Fruit fly (Drosophila melanogaster) whole organism, embryonic: ENCODE measurements around the gene PIG-Q.

Experiments
- CG11093 ChIP-seq: fragments of 200-800 bp; sonication (Bioruptor generic); IDR thresholded peaks from 3 replicates; pipeline ENCODE4 v1.3.6; 2022; ENCODE audit warnings: missing biosample characterization, missing genetic modification characterization
- CG11398 ChIP-seq: fragments of 200-800 bp; sonication (Bioruptor generic); optimal IDR thresholded peaks from 2 replicates; lab custom pipeline; 2016; ENCODE audit warnings: missing biosample characterization, missing genetic modification characterization
- CG11696 ChIP-seq: fragments of 200-800 bp; sonication (Bioruptor generic); IDR thresholded peaks from 2 replicates; pipeline ENCODE4 v1.3.6; 2022; ENCODE audit warnings: missing biosample characterization, missing genetic modification characterization
- CG12744 ChIP-seq: fragments of 200-800 bp; sonication (Bioruptor generic); optimal IDR thresholded peaks from 2 replicates; lab custom pipeline; 2016; ENCODE audit warnings: missing biosample characterization, missing genetic modification characterization
- CG15011 ChIP-seq: fragments of 200-800 bp; sonication (Bioruptor generic); optimal IDR thresholded peaks from 3 replicates; lab custom pipeline; 2018; ENCODE audit warnings: missing biosample characterization, mild to moderate bottlenecking, missing genetic modification characterization
- CG1647 ChIP-seq: fragments of 200-800 bp; sonication (Bioruptor generic); optimal IDR thresholded peaks from 3 replicates; lab custom pipeline; 2016; ENCODE audit warnings: missing biosample characterization, missing genetic modification characterization
- CG17829 ChIP-seq: fragments of 200-800 bp; optimal IDR thresholded peaks from 2 replicates; lab custom pipeline; 2019; ENCODE audit warnings: missing biosample characterization, mild to moderate bottlenecking, missing genetic modification characterization, moderate library complexity
- CG18262 ChIP-seq: fragments of 200-800 bp; optimal IDR thresholded peaks from 3 replicates; lab custom pipeline; 2019; ENCODE audit warnings: missing biosample characterization, mild to moderate bottlenecking, missing genetic modification characterization, moderate library complexity
- CG18476 ChIP-seq: fragments of 200-800 bp; sonication (Bioruptor generic); optimal IDR thresholded peaks from 2 replicates; lab custom pipeline; 2016; ENCODE audit warnings: missing biosample characterization, mild to moderate bottlenecking, missing genetic modification characterization
- CG2712 ChIP-seq: fragments of 200-800 bp; optimal IDR thresholded peaks from 3 replicates; lab custom pipeline; 2019; ENCODE audit warnings: missing biosample characterization, mild to moderate bottlenecking, missing genetic modification characterization, moderate library complexity
- CG30020 ChIP-seq: fragments of 200-800 bp; optimal IDR thresholded peaks from 2 replicates; lab custom pipeline; 2019; ENCODE audit warnings: missing biosample characterization, mild to moderate bottlenecking, missing genetic modification characterization, moderate library complexity
- CG31441 ChIP-seq: fragments of 200-800 bp; sonication (Bioruptor generic); IDR thresholded peaks from 2 replicates; pipeline ENCODE4 v1.3.6; 2022; ENCODE audit warnings: missing biosample characterization, missing genetic modification characterization
- CG32772 ChIP-seq: fragments of 200-800 bp; sonication (Bioruptor generic); IDR thresholded peaks from 2 replicates; pipeline ENCODE4 v1.3.6; 2022; ENCODE audit warnings: missing biosample characterization, missing genetic modification characterization
- CG3407 ChIP-seq: fragments of 200-800 bp; sonication (Bioruptor generic); optimal IDR thresholded peaks from 2 replicates; lab custom pipeline; 2018; ENCODE audit warnings: missing biosample characterization, mild to moderate bottlenecking, missing genetic modification characterization
- CG3847 ChIP-seq: fragments of 200-800 bp; sonication (Bioruptor generic); IDR thresholded peaks from 2 replicates; pipeline ENCODE4 v1.3.6; 2022; ENCODE audit warnings: missing biosample characterization, missing genetic modification characterization
- CG3995 ChIP-seq: fragments of 200-800 bp; sonication (Bioruptor generic); optimal IDR thresholded peaks from 3 replicates; lab custom pipeline; 2016; ENCODE audit warnings: missing biosample characterization, missing genetic modification characterization
- CG6813 ChIP-seq: fragments of 200-800 bp; sonication (Bioruptor generic); optimal IDR thresholded peaks from 2 replicates; lab custom pipeline; 2017; ENCODE audit warnings: missing biosample characterization, missing genetic modification characterization, mild to moderate bottlenecking, moderate library complexity, missing genetic modification reagents
- CG7357 ChIP-seq: fragments of 200-800 bp; sonication (Bioruptor generic); IDR thresholded peaks from 3 replicates; pipeline ENCODE4 v1.3.6; 2022; ENCODE audit warnings: missing biosample characterization, missing genetic modification characterization
- CG8281 ChIP-seq: fragments of 200-800 bp; sonication (Bioruptor generic); optimal IDR thresholded peaks from 2 replicates; lab custom pipeline; 2018; ENCODE audit warnings: missing biosample characterization, mild to moderate bottlenecking, missing genetic modification characterization, moderate library complexity
- CG8388 ChIP-seq: fragments of 200-800 bp; sonication (Bioruptor generic); optimal IDR thresholded peaks from 2 replicates; lab custom pipeline; 2019; ENCODE audit warnings: missing biosample characterization, mild to moderate bottlenecking, missing genetic modification characterization, moderate library complexity
- CG8944 ChIP-seq: fragments of 200-800 bp; sonication (Bioruptor generic); optimal IDR thresholded peaks from 3 replicates; lab custom pipeline; 2016; ENCODE audit warnings: missing biosample characterization, missing genetic modification characterization
- CoRest ChIP-seq: fragments of 200-800 bp; sonication (Bioruptor generic); optimal IDR thresholded peaks from 3 replicates; lab custom pipeline; 2018; ENCODE audit warnings: missing biosample characterization, mild to moderate bottlenecking, missing genetic modification characterization, moderate library complexity
- CrebB ChIP-seq: fragments of 200-800 bp; sonication (Bioruptor generic); optimal IDR thresholded peaks from 3 replicates; lab custom pipeline; 2018; ENCODE audit warnings: missing biosample characterization, mild to moderate bottlenecking, missing genetic modification characterization
- Fer1 ChIP-seq: fragments of 200-800 bp; sonication (Bioruptor generic); optimal IDR thresholded peaks from 2 replicates; lab custom pipeline; 2017; ENCODE audit warnings: missing biosample characterization, mild to moderate bottlenecking, missing genetic modification characterization
- Hmr ChIP-seq: fragments of 200-800 bp; sonication (Bioruptor generic); optimal IDR thresholded peaks from 3 replicates; lab custom pipeline; 2017; ENCODE audit warnings: mild to moderate bottlenecking, missing biosample characterization, missing genetic modification reagents, missing genetic modification characterization
- Mes4 ChIP-seq: fragments of 200-800 bp; sonication (Bioruptor generic); optimal IDR thresholded peaks from 2 replicates; lab custom pipeline; 2016; ENCODE audit warnings: missing biosample characterization, missing genetic modification characterization
- Mrtf ChIP-seq: fragments of 200-800 bp; sonication (Bioruptor generic); IDR thresholded peaks from 3 replicates; pipeline ENCODE4 v1.3.6; 2022; ENCODE audit warnings: missing biosample characterization, missing genetic modification characterization
- Oaz ChIP-seq: fragments of 200-800 bp; sonication (Bioruptor generic); IDR thresholded peaks from 2 replicates; pipeline ENCODE4 v1.3.6; 2022; ENCODE audit warnings: missing biosample characterization, missing genetic modification characterization
- Poxn ChIP-seq: fragments of 200-800 bp; sonication (Bioruptor generic); IDR thresholded peaks from 2 replicates; pipeline ENCODE4 v1.3.6; 2022; ENCODE audit warnings: missing biosample characterization, missing genetic modification characterization
- Six4 ChIP-seq: fragments of 200-800 bp; sonication (Bioruptor generic); optimal IDR thresholded peaks from 2 replicates; lab custom pipeline; 2016; ENCODE audit warnings: missing biosample characterization, missing genetic modification characterization
- Vsx1 ChIP-seq: fragments of 200-800 bp; sonication (Bioruptor generic); optimal IDR thresholded peaks from 2 replicates; lab custom pipeline; 2017; ENCODE audit warnings: missing biosample characterization, mild to moderate bottlenecking, missing genetic modification characterization, missing genetic modification reagents
- abd-A ChIP-seq: fragments of 200-800 bp; sonication (Bioruptor generic); optimal IDR thresholded peaks from 3 replicates; lab custom pipeline; 2019; ENCODE audit warnings: missing biosample characterization, mild to moderate bottlenecking, missing genetic modification characterization, moderate library complexity
- ac ChIP-seq: fragments of 200-800 bp; sonication (Bioruptor generic); optimal IDR thresholded peaks from 3 replicates; lab custom pipeline; 2017; ENCODE audit warnings: missing biosample characterization, mild to moderate bottlenecking, missing genetic modification characterization
- ap ChIP-seq: fragments of 200-800 bp; sonication (Bioruptor generic); IDR thresholded peaks from 2 replicates; pipeline ENCODE4 v1.3.6; 2022; ENCODE audit warnings: missing biosample characterization, missing genetic modification characterization
- cad ChIP-seq: fragments of >200 bp; optimal IDR thresholded peaks from 2 replicates; lab custom pipeline; 2017; ENCODE audit warnings: missing biosample characterization, missing genetic modification characterization
- crc ChIP-seq: fragments of 200-800 bp; sonication (Bioruptor generic); optimal IDR thresholded peaks from 2 replicates; lab custom pipeline; 2016; ENCODE audit warnings: missing biosample characterization, missing genetic modification characterization
- cwo ChIP-seq: fragments of 200-800 bp; sonication (Bioruptor generic); optimal IDR thresholded peaks from 3 replicates; lab custom pipeline; 2017; ENCODE audit warnings: missing biosample characterization, missing genetic modification characterization, mild to moderate bottlenecking, moderate library complexity, missing genetic modification reagents
- exex ChIP-seq: fragments of 200-800 bp; sonication (Bioruptor generic); optimal IDR thresholded peaks from 4 replicates; lab custom pipeline; 2018; ENCODE audit warnings: missing biosample characterization, mild to moderate bottlenecking, missing genetic modification characterization, moderate library complexity
- gem ChIP-seq: fragments of 200-800 bp; sonication (Bioruptor generic); optimal IDR thresholded peaks from 2 replicates; lab custom pipeline; 2019; ENCODE audit warnings: missing biosample characterization, mild to moderate bottlenecking, missing genetic modification characterization, moderate library complexity
- gro ChIP-seq: fragments of 200-800 bp; sonication (Bioruptor generic); optimal IDR thresholded peaks from 2 replicates; lab custom pipeline; 2016; ENCODE audit warnings: missing biosample characterization, missing genetic modification characterization
- gsb ChIP-seq: fragments of 200-800 bp; sonication (Bioruptor generic); IDR thresholded peaks from 2 replicates; pipeline ENCODE4 v1.3.6; 2022; ENCODE audit warnings: missing biosample characterization, missing genetic modification characterization
- h ChIP-seq: fragments of >200 bp; optimal IDR thresholded peaks from 2 replicates; lab custom pipeline; 2017
- lbe ChIP-seq: fragments of 200-800 bp; sonication (Bioruptor generic); optimal IDR thresholded peaks from 2 replicates; lab custom pipeline; 2016; ENCODE audit warnings: missing biosample characterization, mild to moderate bottlenecking, missing genetic modification characterization
- odd ChIP-seq: fragments of 200-800 bp; sonication (Bioruptor generic); optimal IDR thresholded peaks from 2 replicates; lab custom pipeline; 2017; ENCODE audit warnings: missing biosample characterization, mild to moderate bottlenecking, missing genetic modification characterization
- sqz ChIP-seq: fragments of 200-800 bp; sonication (Bioruptor generic); optimal IDR thresholded peaks from 3 replicates; lab custom pipeline; 2018; ENCODE audit warnings: missing biosample characterization, mild to moderate bottlenecking, missing genetic modification characterization
- sr ChIP-seq: fragments of 200-800 bp; sonication (Bioruptor generic); IDR thresholded peaks from 3 replicates; pipeline ENCODE4 v1.3.6; 2022; ENCODE audit warnings: missing biosample characterization, missing genetic modification characterization
- tgo ChIP-seq: fragments of 200-800 bp; sonication (Bioruptor generic); IDR thresholded peaks from 3 replicates; pipeline ENCODE4 v1.3.6; 2022; ENCODE audit warnings: missing biosample characterization, missing genetic modification characterization
- tin ChIP-seq: fragments of 200-800 bp; sonication (Bioruptor generic); optimal IDR thresholded peaks from 3 replicates; lab custom pipeline; 2016; ENCODE audit warnings: missing biosample characterization, missing genetic modification characterization
- usp ChIP-seq: fragments of >200 bp; optimal IDR thresholded peaks from 2 replicates; lab custom pipeline; 2017; ENCODE audit warnings: missing biosample characterization, missing genetic modification characterization

PIG-Q gene

DNA sequence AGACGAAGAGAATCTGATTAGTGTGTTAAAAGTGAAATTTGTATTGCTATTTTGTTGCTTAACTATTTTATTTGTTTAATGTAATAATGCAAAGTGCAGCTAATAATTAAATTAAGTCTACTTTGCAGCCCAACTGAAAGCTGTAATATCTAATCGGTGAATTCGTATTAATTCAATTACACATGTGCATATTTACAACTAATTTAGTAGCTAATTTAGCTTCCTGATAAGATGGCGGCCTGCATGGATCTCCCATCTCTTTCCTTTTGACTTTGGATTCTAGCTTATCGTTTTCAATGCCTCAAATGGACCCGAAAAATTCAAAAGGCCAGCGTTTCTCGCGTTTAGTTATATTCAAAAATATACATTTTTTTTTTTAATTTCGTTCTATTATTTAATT, 49.2 kb upstream of the PIG-Q start:
- peak; percentile 60 for TF ChIP-seq exex (tag; lab: Kevin White, UChicago)
- TF ChIP-seq CG17829 (tag; lab: Kevin White, UChicago): no peak
- TF ChIP-seq Vsx1: peak; percentile 71
- no peak for TF ChIP-seq CG3847

DNA sequence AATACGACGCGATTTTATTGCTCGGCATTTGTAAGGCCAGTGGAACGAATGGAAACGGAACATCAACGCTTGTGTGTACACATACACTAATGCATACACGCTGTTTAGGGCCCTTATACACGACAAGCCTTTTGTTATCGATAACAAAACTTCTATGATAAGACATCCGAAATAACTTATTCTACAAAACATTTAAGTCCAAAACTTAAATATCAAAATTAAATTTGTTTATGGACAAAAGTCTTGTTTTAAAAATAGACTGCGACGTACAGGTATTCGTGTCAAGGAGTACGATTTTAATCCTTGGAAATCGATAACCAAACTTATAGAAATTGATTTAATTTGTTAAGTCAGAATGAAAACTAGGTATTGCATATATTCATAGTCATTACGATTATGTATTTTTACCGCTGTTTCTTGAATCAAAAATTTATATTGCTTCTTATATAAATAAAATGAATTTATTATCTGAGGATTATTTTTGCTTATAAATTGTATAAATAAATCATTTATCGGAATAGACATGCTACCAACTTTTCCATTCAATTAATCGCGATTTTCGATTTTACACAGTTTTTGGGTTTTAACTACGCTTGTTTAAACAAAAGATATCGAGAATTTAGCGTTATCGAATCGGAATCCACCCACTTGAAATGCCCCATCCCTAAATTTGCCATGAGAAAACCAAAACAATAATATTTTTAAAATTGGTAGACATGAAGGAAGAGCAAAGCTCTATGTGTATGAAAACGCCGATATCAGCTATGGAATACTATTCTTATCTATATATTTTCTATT, 45.7 kb upstream of the PIG-Q start, which contains the start of the genes CG9915 and SWIP:
CG9915 (minus strand) TSS at position 61 of the 798 bp plus-strand sequence.
SWIP (plus strand) TSS at position 632 of the 798 bp plus-strand sequence.
- TF ChIP-seq sr (GFP tag; lab: Robert Waterston, UW) (no peak), CrebB (tag; lab: Kevin White, UChicago) (no peak), CG8281 (tag; lab: Kevin White, UChicago) (no peak), lbe (GFP tag; lab: Kevin White, UChicago) (no peak), gro (GFP tag; lab: Kevin White, UChicago) (peak; percentile 2), crc (GFP tag; lab: Kevin White, UChicago) (no peak), CG32772 (GFP tag; lab: Robert Waterston, UW) (no peak), ac (no peak), CG30020 (tag; lab: Kevin White, UChicago) (peak; percentile 95), ap (GFP tag; lab: Robert Waterston, UW) (no peak), tin (GFP tag; lab: Kevin White, UChicago) (no peak), Mrtf (GFP tag; lab: Robert Waterston, UW) (no peak), CG12744 (GFP tag; lab: Kevin White, UChicago) (no peak), Oaz (GFP tag; lab: Robert Waterston, UW) (no peak), cad (GFP tag; lab: Kevin White, UChicago) (no peak), Poxn (GFP tag; lab: Robert Waterston, UW) (no peak), cwo (GFP tag; lab: Kevin White, UChicago) (no peak), h (lab: Kevin White, UChicago) (no peak), CG17829 (tag; lab: Kevin White, UChicago) (peak; percentile 23), odd (no peak), CG3995 (GFP tag; lab: Kevin White, UChicago) (no peak), CG11696 (GFP tag; lab: Robert Waterston, UW) (no peak), sqz (GFP tag; lab: Kevin White, UChicago) (no peak), CG8388 (GFP tag; lab: Kevin White, UChicago) (no peak), gem (tag; lab: Kevin White, UChicago) (peak; percentile 40), CG6813 (GFP tag; lab: Kevin White, UChicago) (no peak), CG8944 (GFP tag; lab: Kevin White, UChicago) (no peak), CG7357 (GFP tag; lab: Robert Waterston, UW) (no peak), CG1647 (GFP tag; lab: Kevin White, UChicago) (no peak), CoRest (tag; lab: Kevin White, UChicago) (peak; percentile 41), Six4 (no peak), Hmr (no peak), CG2712 (tag; lab: Kevin White, UChicago) (peak; percentile 12), CG3407 (GFP tag; lab: Kevin White, UChicago) (no peak), Mes4 (no peak), CG18262 (tag; lab: Kevin White, UChicago) (peak; percentile 34), tgo (GFP tag; lab: Robert Waterston, UW) (no peak), Fer1 (GFP tag; lab: Kevin White, UChicago) (no peak), usp (no peak), CG11398 (GFP tag; lab: Kevin White, UChicago) (no peak), gsb (no peak), abd-A (tag; lab: Kevin White, UChicago) (no peak), CG11093 (GFP tag; lab: Robert Waterston, UW) (no peak), CG18476 (GFP tag; lab: Kevin White, UChicago) (no peak), CG15011 (GFP tag; lab: Kevin White, UChicago) (no peak), CG31441 (GFP tag; lab: Robert Waterston, UW) (0 out of 2 replicates have a peak, but pooled peaks have one; percentile 14)
